Worm (Caenorhabditis elegans): ENCODE results near the gene F26G1.5.

The F26G1.5 gene

DNA sequence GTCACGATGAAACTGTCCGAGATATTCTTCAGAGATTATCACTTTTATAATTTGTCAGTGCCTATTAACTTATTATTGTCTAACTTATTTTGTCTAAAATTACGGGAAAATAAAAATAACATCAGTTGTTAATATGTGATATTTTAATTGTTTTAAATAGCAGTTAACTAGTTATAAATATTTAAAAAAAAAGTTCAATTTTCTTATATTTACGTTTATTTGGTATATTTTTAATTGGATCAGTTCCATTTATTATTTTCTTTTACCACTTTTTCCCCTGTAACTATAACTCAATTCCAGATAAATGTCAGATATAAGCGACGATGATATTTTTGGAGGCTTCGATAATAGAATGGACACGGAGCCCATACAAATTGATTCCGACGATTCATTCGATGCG is 24.3 kb upstream of the F26G1.5 start, which contains the start of gene C33F10.4:
Gene C33F10.4 (plus strand): TSS at position 301 of the 400 bp plus-strand sequence.
- TF ChIP-seq T22C8.4 (GFP tag; IDR thresholded peaks at IDR 0.05) (no peak), ztf-23 (GFP tag; IDR thresholded peaks at IDR 0.05) (no peak), ztf-29 (GFP tag; IDR thresholded peaks at IDR 0.05) (no peak), ref-1 (GFP tag; conservative IDR thresholded peaks at IDR 0.05) (no peak), tab-1 (GFP tag; IDR thresholded peaks at IDR 0.05) (no peak), flt-1 (GFP tag; IDR thresholded peaks at IDR 0.05) (no peak), med-1 (GFP tag; optimal IDR thresholded peaks at IDR 0.05; ENCODE audit: insufficient read depth) (no peak), klf-2 (GFP tag; conservative IDR thresholded peaks at IDR 0.05) (no peak), cog-1 (tag; optimal IDR thresholded peaks at IDR 0.05) (no peak)

DNA sequence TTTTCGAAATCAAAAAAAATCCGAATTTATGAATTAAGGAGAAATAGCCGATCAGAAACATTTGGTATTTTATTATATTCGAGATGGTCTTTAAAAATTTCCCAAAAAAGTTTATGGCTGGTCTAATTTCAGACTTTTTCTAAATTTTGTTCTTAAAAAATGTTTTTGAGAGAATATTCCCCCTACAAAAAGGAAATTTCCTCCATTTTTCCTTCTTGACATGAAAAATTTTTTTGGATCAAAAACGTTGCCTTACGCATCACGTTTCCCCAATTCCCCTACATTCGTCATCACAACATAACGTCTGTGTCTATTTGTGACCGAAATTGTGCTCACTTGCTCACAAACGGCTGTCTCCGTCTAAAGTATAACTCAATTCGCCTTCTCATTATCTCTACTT is 22.1 kb upstream of the F26G1.5 start:
- TF ChIP-seq ztf-23 (GFP tag; IDR thresholded peaks at IDR 0.05) (no peak), cog-1 (tag; optimal IDR thresholded peaks at IDR 0.05) (no peak), flt-1 (GFP tag; IDR thresholded peaks at IDR 0.05) (no peak), ref-1 (GFP tag; conservative IDR thresholded peaks at IDR 0.05) (no peak)

DNA sequence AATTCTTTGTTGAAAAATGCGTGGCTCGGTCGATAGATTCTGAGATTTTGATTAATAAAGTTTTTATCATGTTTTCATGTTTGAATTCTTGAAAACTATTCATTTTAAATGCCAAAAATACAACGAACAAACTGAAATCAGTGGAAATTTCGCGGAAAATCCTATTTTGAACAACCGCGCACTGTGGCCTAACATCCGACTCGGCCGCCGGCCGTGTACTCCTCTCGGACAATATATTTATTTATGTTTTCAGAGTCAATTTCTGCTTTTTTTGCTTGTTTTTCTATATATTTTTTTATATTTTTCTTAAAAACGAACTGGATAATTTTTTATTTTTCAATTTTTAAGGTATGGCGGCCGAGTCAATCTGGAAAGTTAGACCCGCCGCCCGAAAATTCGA is 20.1 kb upstream of the F26G1.5 start, which contains the start of gene F26G1.1:
Gene F26G1.1 (plus strand): TSS at position 347 of the 400 bp plus-strand sequence.
- TF ChIP-seq klf-2 (GFP tag; conservative IDR thresholded peaks at IDR 0.05) = no peak
- no peak for TF ChIP-seq med-1 (GFP tag; optimal IDR thresholded peaks at IDR 0.05; ENCODE audit: insufficient read depth)
- TF ChIP-seq ztf-23 (GFP tag; IDR thresholded peaks at IDR 0.05) = peak; percentile 81
- peak; percentile 24 for TF ChIP-seq cog-1 (tag; optimal IDR thresholded peaks at IDR 0.05)
- TF ChIP-seq tab-1 (GFP tag; IDR thresholded peaks at IDR 0.05) = no peak
- TF ChIP-seq ztf-29 (GFP tag; IDR thresholded peaks at IDR 0.05) = no peak
- TF ChIP-seq T22C8.4 (GFP tag; IDR thresholded peaks at IDR 0.05) = no peak
- TF ChIP-seq flt-1 (GFP tag; IDR thresholded peaks at IDR 0.05) = peak; percentile 82
- TF ChIP-seq ref-1 (GFP tag; conservative IDR thresholded peaks at IDR 0.05) = no peak

DNA sequence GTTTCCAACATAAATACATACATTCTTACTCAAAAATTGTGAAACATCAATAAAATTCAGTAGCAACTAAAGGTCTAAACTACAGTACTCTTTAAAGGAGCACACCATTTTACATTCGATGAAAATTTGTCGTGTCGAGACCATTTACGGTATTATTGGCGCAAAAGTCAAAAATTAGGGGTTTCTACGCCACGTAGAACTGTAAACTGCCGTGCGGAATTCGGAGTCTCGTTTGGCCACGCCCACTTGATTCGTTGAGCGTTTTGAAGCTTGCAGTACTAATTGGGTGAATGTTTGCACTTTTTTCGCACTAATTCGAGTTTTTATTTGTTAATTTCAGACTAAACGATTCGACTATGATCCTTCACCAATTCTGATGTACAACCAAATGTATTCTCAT is 19.5 kb upstream of the F26G1.5 start:
- TF ChIP-seq ref-1 (GFP tag; conservative IDR thresholded peaks at IDR 0.05) (no peak), flt-1 (GFP tag; IDR thresholded peaks at IDR 0.05) (peak; percentile 25; the same call in 1 of the 2 replicates)

DNA sequence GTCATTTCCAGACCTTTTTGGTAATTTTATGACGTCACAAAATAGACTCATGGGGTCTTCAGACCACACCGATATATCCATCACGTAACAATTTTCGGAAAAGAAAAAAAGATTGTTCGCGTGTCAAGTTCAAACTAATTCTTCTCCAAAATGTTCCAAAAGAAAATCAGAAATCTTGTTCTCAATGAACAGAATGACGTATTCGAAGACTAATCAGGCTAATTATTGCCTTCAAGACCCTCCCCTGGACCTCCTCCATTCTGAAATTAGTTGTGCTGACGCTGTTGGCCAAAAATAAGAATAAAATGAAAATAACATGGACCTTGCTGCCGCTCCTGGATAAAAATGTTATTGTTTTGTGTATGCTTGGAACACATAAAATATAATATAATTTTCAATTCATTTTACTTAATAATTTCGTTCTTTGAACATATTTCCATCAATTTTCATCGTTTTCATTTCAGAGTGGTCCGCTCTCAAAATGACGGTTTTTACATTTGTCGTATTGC is 18.7 kb upstream of the F26G1.5 start, which contains the start of gene F26G1.15:
Gene F26G1.15 (plus strand): TSS at position 459 of the 509 bp plus-strand sequence.
- TF ChIP-seq ref-1 (GFP tag; conservative IDR thresholded peaks at IDR 0.05) = no peak
- no peak for TF ChIP-seq cog-1 (tag; optimal IDR thresholded peaks at IDR 0.05)
- no peak for TF ChIP-seq tab-1 (GFP tag; IDR thresholded peaks at IDR 0.05)
- no peak for TF ChIP-seq med-1 (GFP tag; optimal IDR thresholded peaks at IDR 0.05; ENCODE audit: insufficient read depth)
- no peak for TF ChIP-seq T22C8.4 (GFP tag; IDR thresholded peaks at IDR 0.05)
- TF ChIP-seq ztf-23 (GFP tag; IDR thresholded peaks at IDR 0.05) = no peak
- TF ChIP-seq ztf-29 (GFP tag; IDR thresholded peaks at IDR 0.05) = no peak
- no peak for TF ChIP-seq klf-2 (GFP tag; conservative IDR thresholded peaks at IDR 0.05)
- no peak for TF ChIP-seq flt-1 (GFP tag; IDR thresholded peaks at IDR 0.05)

DNA sequence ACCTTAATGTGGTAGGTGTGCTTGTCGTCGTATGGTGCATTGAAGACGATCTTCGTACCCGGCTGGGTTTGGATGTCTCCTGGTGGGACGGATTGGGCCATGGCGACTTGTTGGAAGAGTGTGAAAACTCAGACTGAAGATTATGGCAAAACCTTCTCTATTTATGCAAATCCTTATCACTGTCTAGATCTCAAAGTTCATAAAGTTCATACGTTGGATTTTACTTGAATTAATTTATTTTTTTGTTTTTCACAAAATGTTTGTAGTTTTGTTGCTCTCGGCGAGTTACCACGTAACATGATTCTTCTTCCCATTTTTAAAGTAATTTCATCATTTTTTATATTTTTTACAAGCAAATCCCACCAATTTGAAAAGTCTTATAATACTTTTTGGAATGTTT is 15.0 kb upstream of the F26G1.5 start, which contains the start of gene msp-3:
Gene msp-3 (minus strand): TSS at position 101 of the 400 bp plus-strand sequence.
- no peak for TF ChIP-seq klf-2 (GFP tag; conservative IDR thresholded peaks at IDR 0.05)
- no peak for TF ChIP-seq ztf-29 (GFP tag; IDR thresholded peaks at IDR 0.05)
- no peak for TF ChIP-seq flt-1 (GFP tag; IDR thresholded peaks at IDR 0.05)
- TF ChIP-seq cog-1 (tag; optimal IDR thresholded peaks at IDR 0.05) = no peak
- no peak for TF ChIP-seq med-1 (GFP tag; optimal IDR thresholded peaks at IDR 0.05; ENCODE audit: insufficient read depth)
- TF ChIP-seq ztf-23 (GFP tag; IDR thresholded peaks at IDR 0.05) = no peak
- TF ChIP-seq T22C8.4 (GFP tag; IDR thresholded peaks at IDR 0.05) = no peak
- no peak for TF ChIP-seq ref-1 (GFP tag; conservative IDR thresholded peaks at IDR 0.05)
- no peak for TF ChIP-seq tab-1 (GFP tag; IDR thresholded peaks at IDR 0.05)

DNA sequence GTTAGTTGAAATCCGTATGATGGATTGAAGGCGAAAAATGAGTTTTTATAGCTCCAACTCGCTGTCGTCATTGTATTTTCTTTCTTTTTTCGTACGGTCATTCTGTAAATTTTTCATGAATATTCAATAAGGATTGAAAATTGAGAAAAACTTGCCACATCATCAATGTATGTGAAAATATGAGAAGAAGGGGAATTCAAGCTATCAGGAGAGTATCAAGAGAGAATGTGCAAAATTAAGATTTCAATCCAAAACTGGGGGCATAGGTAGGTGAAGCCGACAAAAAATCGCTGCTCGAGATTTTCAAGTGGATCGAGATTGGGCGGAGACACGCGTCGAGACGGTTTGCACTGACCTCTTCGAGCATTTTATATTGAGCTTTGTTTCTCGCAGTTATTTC is 13.3 kb upstream of the F26G1.5 start, which contains the start of gene nep-12:
Gene nep-12 (minus strand): TSS at position 101 of the 400 bp plus-strand sequence.
- TF ChIP-seq T22C8.4 (GFP tag; IDR thresholded peaks at IDR 0.05) (no peak), klf-2 (GFP tag; conservative IDR thresholded peaks at IDR 0.05) (no peak), med-1 (GFP tag; optimal IDR thresholded peaks at IDR 0.05; ENCODE audit: insufficient read depth) (no peak), cog-1 (tag; optimal IDR thresholded peaks at IDR 0.05) (no peak), ztf-23 (GFP tag; IDR thresholded peaks at IDR 0.05) (no peak), ref-1 (GFP tag; conservative IDR thresholded peaks at IDR 0.05) (no peak)

DNA sequence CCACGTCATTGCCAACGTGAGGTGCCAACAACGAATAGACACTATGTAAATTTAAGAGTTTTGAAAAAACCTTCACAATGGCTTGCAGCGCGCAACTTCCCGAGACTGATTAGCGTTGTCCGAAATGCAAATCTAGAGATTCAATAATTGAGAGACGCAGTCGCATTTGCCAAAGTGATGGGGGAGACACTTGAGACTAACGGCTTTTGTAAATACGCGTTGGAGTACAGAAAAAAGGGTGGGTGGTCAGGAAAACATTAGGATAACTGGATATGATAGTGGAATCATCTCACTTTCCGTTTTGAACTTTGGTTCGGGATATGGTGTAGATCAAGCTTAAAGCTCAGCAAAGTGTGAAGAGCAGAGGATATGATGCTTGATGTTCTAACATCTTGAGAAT is 8.6 kb upstream of the F26G1.5 start:
- no peak for TF ChIP-seq klf-2 (GFP tag; conservative IDR thresholded peaks at IDR 0.05)

DNA sequence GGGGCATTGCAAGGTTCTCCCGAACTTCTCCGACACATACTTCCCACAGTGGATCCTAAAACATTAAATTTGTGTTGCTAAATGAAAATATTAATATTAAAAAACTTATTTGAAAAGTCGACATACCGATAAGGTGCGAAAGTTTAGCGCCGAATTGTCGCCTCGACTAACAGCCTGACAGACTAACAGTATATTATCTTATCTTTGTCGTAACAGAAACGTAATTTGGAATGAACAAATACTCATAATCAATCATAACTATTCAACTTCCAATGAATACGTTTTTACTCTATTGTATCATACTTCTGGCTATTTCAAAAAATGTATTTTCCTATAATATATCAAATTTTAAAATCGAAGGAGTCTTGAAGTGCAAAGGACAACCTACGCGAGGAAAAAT is 5.8 kb upstream of the F26G1.5 start, which contains the start of gene F26G1.11:
Gene F26G1.11 (plus strand): TSS at position 205 of the 400 bp plus-strand sequence.
- TF ChIP-seq ztf-29 (GFP tag; IDR thresholded peaks at IDR 0.05) (no peak), T22C8.4 (GFP tag; IDR thresholded peaks at IDR 0.05) (no peak), med-1 (GFP tag; optimal IDR thresholded peaks at IDR 0.05; ENCODE audit: insufficient read depth) (no peak), tab-1 (GFP tag; IDR thresholded peaks at IDR 0.05) (no peak), klf-2 (GFP tag; conservative IDR thresholded peaks at IDR 0.05) (no peak), flt-1 (GFP tag; IDR thresholded peaks at IDR 0.05) (no peak), cog-1 (tag; optimal IDR thresholded peaks at IDR 0.05) (no peak), ztf-23 (GFP tag; IDR thresholded peaks at IDR 0.05) (no peak), ref-1 (GFP tag; conservative IDR thresholded peaks at IDR 0.05) (no peak)

DNA sequence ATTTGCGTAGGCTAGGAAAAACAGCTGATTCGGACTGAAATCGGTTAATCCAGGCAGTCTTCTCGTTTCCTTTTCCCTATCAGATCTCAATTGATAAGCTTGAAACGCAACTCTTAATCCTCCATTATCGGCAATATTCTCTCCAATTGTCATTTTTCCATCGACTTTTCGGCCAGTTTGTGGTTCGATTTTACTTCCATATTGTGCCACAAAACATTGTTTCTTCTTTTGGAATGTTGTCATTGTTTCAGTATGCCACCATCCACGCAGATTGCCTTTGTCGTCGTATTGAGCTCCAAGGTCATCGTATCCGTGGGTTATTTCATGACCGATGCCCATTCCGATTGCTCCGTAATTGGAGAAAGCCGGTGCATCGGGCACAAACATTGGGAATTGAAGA is 4.6 kb upstream of the F26G1.5 start:
- TF ChIP-seq tab-1 (GFP tag; IDR thresholded peaks at IDR 0.05) (no peak), ztf-29 (GFP tag; IDR thresholded peaks at IDR 0.05) (no peak), med-1 (GFP tag; optimal IDR thresholded peaks at IDR 0.05; ENCODE audit: insufficient read depth) (no peak), flt-1 (GFP tag; IDR thresholded peaks at IDR 0.05) (no peak)
